Worm (Caenorhabditis elegans): ENCODE measurements around the gene Y57A10A.24.

DNA sequence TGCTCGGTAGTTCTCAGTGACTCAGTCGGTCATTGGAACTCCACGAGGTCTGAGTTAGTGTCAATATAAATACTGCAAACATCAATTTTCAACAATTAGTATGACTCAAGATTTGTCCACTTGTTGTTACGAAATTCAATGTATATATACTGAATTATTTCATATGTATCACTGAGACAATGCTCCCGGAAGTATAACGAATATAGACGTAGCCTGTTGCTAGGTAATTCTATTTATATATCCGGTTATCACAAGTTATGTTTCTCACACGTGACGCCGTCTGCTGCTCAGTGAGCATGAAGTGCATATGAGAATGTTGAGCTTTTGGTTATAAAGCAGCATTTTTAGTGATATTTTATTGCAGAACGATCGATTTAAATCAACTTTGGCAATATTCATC, 17.8 kb downstream of the Y57A10A.24 start:
- TF ChIP-seq ama-1 (optimal IDR thresholded peaks at IDR 0.05) (no peak), hnd-1 (tag; optimal IDR thresholded peaks at IDR 0.05) (no peak), flt-1 (GFP tag; IDR thresholded peaks at IDR 0.05) (no peak), ceh-13 (GFP tag; optimal IDR thresholded peaks at IDR 0.05) (no peak), tbx-37 (GFP tag; conservative IDR thresholded peaks at IDR 0.05) (no peak), scrt-1 (GFP tag; IDR thresholded peaks at IDR 0.05) (no peak), B0310.2 (tag; optimal IDR thresholded peaks at IDR 0.05) (no peak)
